Fruit fly (Drosophila melanogaster): Measurements from ENCODE around the gene glec.

dm6 chr3R:21886861-21887587 lies 31.0 kb upstream of the glec start, which contains the start of the genes CG6678 and dnd:
- TF ChIP-seq sage (GFP tag; optimal IDR thresholded peaks at IDR 0.05) (no peak), woc (GFP tag; optimal IDR thresholded peaks at IDR 0.05) (no peak), CG9705 (GFP tag; optimal IDR thresholded peaks at IDR 0.05) (no peak), Myc (optimal IDR thresholded peaks at IDR 0.05) (no peak), psq (GFP tag; optimal IDR thresholded peaks at IDR 0.05) (no peak), pan (optimal IDR thresholded peaks at IDR 0.05) (no peak), Sp1 (GFP tag; optimal IDR thresholded peaks at IDR 0.05) (no peak), N (GFP tag; optimal IDR thresholded peaks at IDR 0.05) (no peak), CrebA (GFP tag; optimal IDR thresholded peaks at IDR 0.05; ENCODE audit: borderline replicate concordance) (no peak)

Measured in whole organism, wandering third instar larva.